Worm (Caenorhabditis elegans): ENCODE measurements around the gene F42F12.4.

Gene F42F12.4

DNA sequence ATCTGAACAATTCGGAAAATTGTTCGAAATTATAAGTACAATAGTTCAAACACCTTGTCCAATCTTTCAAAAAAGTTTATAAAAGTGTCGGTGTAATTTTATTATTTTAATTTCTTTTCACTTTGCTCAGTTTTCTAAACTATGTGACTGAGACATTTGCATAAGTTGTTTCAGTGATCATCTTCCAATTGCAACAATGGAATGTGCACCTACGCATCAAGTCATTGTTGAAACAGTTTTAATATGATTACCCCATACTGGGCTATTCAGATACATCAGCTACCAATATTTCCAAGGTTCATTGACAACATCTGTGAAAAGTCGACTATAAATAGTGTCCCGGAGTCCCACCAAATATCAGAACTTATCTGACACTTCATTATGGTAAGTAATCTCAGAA is 4.4 kb upstream of the F42F12.4 start, which contains the start of gene nspc-13:
nspc-13 (plus strand) TSS at position 301 of the 400 bp plus-strand sequence.
- TF ChIP-seq sox-2 (GFP tag; IDR thresholded peaks at IDR 0.05) (no peak), dve-1 (tag; optimal IDR thresholded peaks at IDR 0.05) (no peak), ceh-18 (tag; optimal IDR thresholded peaks at IDR 0.05) (no peak), syd-9 (tag; optimal IDR thresholded peaks at IDR 0.05) (no peak), nhr-11 (tag; optimal IDR thresholded peaks at IDR 0.05) (no peak), odd-2 (tag; optimal IDR thresholded peaks at IDR 0.05) (no peak), tbx-7 (tag; optimal IDR thresholded peaks at IDR 0.05) (no peak), unc-42 (tag; optimal IDR thresholded peaks at IDR 0.05) (no peak)

DNA sequence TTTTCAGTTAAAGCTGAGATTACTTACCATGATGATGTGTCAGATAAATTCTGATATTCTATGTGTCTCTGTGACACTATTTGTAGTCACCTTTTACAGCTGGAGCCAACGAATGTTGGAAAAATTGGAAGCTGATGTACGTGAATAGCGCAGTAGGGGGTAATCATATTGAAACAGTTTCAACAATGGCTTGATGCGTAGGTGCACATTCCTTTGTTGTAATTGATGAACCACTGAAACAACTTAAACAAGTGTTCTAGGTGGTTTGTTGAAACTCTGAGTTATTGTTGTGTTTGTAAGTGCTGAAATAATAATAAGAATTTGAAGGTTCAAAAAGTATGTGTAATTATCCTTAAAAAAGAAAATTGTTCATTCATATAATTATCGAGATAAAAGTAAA is 3.8 kb upstream of the F42F12.4 start, which contains the start of gene nspc-12:
nspc-12 (minus strand) TSS at position 101 of the 400 bp plus-strand sequence.
- no peak for TF ChIP-seq unc-42 (tag; optimal IDR thresholded peaks at IDR 0.05)
- no peak for TF ChIP-seq pax-1 (tag; optimal IDR thresholded peaks at IDR 0.05)
- no peak for TF ChIP-seq hlh-13 (GFP tag; optimal IDR thresholded peaks at IDR 0.05)
- TF ChIP-seq pqm-1 (tag; optimal IDR thresholded peaks at IDR 0.05) = no peak
- TF ChIP-seq unc-86 (tag; optimal IDR thresholded peaks at IDR 0.05) = no peak
- TF ChIP-seq nhr-232 (tag; optimal IDR thresholded peaks at IDR 0.05) = no peak
- no peak for TF ChIP-seq T23F11.4 (GFP tag; optimal IDR thresholded peaks at IDR 0.05)
- no peak for TF ChIP-seq nhr-11 (tag; optimal IDR thresholded peaks at IDR 0.05)
- TF ChIP-seq ama-1 (optimal IDR thresholded peaks at IDR 0.05) = no peak
- TF ChIP-seq fkh-10 (GFP tag; optimal IDR thresholded peaks at IDR 0.05) = no peak
- no peak for TF ChIP-seq unc-3 (GFP tag; conservative IDR thresholded peaks at IDR 0.05)
- TF ChIP-seq unc-3 (tag; optimal IDR thresholded peaks at IDR 0.05) = no peak
- TF ChIP-seq zip-5 (tag; optimal IDR thresholded peaks at IDR 0.05) = no peak
- no peak for TF ChIP-seq ceh-9 (tag; optimal IDR thresholded peaks at IDR 0.05)
- no peak for TF ChIP-seq ref-2 (tag; optimal IDR thresholded peaks at IDR 0.05)
- no peak for TF ChIP-seq ceh-19 (GFP tag; optimal IDR thresholded peaks at IDR 0.05)
- no peak for TF ChIP-seq che-1 (tag; optimal IDR thresholded peaks at IDR 0.05)

DNA sequence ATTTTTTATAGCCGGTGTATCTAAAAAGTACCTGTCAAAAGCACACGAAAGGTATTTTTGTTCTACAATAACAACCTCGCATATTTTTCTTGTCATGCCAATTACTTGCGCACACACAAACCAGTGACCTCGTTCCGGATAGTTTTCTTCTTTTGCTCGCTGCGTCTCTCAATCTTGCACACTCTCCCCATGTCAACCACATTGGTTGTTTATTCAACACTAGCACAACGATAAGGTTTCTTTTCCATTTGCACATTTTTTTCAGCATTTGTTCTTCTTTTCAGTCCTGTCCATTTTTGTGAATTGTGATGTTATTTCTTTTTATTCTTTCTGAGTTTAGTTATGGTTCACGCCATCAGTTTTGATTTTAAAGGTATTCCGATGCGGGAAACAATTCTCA is 2.5 kb downstream of the F42F12.4 start, which contains the start of gene F42F12.3:
F42F12.3 (plus strand) TSS at position 372 of the 400 bp plus-strand sequence.
- TF ChIP-seq ceh-18 (tag; optimal IDR thresholded peaks at IDR 0.05) = no peak
- TF ChIP-seq zip-5 (tag; optimal IDR thresholded peaks at IDR 0.05) = no peak
- TF ChIP-seq tbx-2 (tag; optimal IDR thresholded peaks at IDR 0.05) = no peak

DNA sequence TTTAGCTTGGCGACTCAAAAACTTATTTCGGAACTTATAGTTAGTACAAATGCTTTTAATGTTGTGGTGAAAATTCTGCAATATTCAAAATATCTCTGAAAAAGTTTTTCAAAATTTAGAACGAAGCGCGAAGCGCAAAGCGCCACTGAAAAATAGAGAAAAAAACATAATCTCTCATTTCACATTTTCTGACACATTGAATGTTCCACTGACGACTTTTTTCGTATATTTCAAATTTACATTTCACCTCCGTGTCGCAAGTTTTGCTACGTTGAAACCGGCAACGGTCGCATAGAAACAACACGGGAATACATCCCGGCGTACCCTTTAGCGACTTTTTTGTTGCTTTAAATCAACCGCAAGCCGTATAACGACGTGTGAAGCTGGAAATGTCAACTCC is 4.4 kb downstream of the F42F12.4 start, which contains the start of gene F42F12.14:
F42F12.14 (plus strand) TSS at position 301 of the 400 bp plus-strand sequence.
- no peak for TF ChIP-seq unc-86 (tag; optimal IDR thresholded peaks at IDR 0.05)
- TF ChIP-seq nhr-232 (tag; optimal IDR thresholded peaks at IDR 0.05) = no peak
- TF ChIP-seq ama-1 (optimal IDR thresholded peaks at IDR 0.05) = no peak
- TF ChIP-seq pqm-1 (tag; optimal IDR thresholded peaks at IDR 0.05) = no peak
- TF ChIP-seq nhr-11 (tag; optimal IDR thresholded peaks at IDR 0.05) = no peak
- no peak for TF ChIP-seq pha-2 (tag; optimal IDR thresholded peaks at IDR 0.05)
- TF ChIP-seq lim-6 (tag; optimal IDR thresholded peaks at IDR 0.05) = no peak
- TF ChIP-seq ceh-22 (tag; optimal IDR thresholded peaks at IDR 0.05) = no peak
- no peak for TF ChIP-seq K09A11.1 (tag; optimal IDR thresholded peaks at IDR 0.05; ENCODE audit: insufficient read depth)
- no peak for TF ChIP-seq ceh-45 (GFP tag; IDR thresholded peaks at IDR 0.05)
- no peak for TF ChIP-seq hlh-15 (tag; optimal IDR thresholded peaks at IDR 0.05)
- TF ChIP-seq ceh-18 (tag; optimal IDR thresholded peaks at IDR 0.05) = no peak
- no peak for TF ChIP-seq pha-4 (tag; optimal IDR thresholded peaks at IDR 0.05)
- TF ChIP-seq sdc-2 (tag; optimal IDR thresholded peaks at IDR 0.05) = no peak
- TF ChIP-seq Y22D7AL.16 (tag; optimal IDR thresholded peaks at IDR 0.05) = no peak
- TF ChIP-seq hlh-6 (tag; optimal IDR thresholded peaks at IDR 0.05) = no peak
- no peak for TF ChIP-seq C38D4.7 (GFP tag; optimal IDR thresholded peaks at IDR 0.05)

DNA sequence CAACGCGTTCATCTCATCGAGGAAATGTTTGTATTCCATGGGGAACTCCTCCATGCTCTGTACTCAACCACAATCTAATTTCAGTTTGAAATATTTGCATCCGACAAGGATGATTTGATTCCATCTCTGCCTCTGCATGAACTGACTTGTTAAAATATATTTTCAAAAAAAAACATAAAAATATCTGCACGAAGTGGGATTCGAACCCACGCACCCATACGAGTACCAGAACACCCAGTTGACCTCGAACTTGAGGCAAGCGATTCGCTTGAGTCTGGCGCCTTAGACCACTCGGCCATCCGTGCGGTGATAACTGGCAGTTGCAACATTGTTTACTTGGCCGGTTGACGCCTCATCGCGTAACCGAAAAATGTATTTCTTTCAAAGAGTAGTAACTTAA is 4.9 kb downstream of the F42F12.4 start:
- peak; percentile 36 for TF ChIP-seq nhr-232 (tag; optimal IDR thresholded peaks at IDR 0.05)
- TF ChIP-seq dve-1 (tag; optimal IDR thresholded peaks at IDR 0.05) = no peak
- no peak for TF ChIP-seq mec-3 (tag; optimal IDR thresholded peaks at IDR 0.05; ENCODE audit: borderline replicate concordance)
- TF ChIP-seq sdc-2 (tag; optimal IDR thresholded peaks at IDR 0.05) = peak; percentile 63
- TF ChIP-seq hlh-15 (tag; optimal IDR thresholded peaks at IDR 0.05) = no peak
- TF ChIP-seq elt-2 (tag; optimal IDR thresholded peaks at IDR 0.05) = peak; percentile 25
- peak; percentile 30 for TF ChIP-seq che-1 (tag; optimal IDR thresholded peaks at IDR 0.05)
- TF ChIP-seq ceh-14 (tag; optimal IDR thresholded peaks at IDR 0.05) = peak; percentile 3
- no peak for TF ChIP-seq ttx-3 (tag; optimal IDR thresholded peaks at IDR 0.05)
- no peak for TF ChIP-seq ets-4 (tag; optimal IDR thresholded peaks at IDR 0.05)
- peak; percentile 31 for TF ChIP-seq ceh-6 (GFP tag; optimal IDR thresholded peaks at IDR 0.05)
